Worm (Caenorhabditis elegans) whole organism, L3 larva: ENCODE data around the gene F59E12.8.

Source experiments
- aly-2 ChIP-seq: fragments of 150-350 bp; optimal IDR thresholded peaks from 2 replicates; lab custom pipeline; 2014; ENCODE audit warnings: missing biosample characterization, missing genetic modification characterization
- pha-4 ChIP-seq: fragments of 150-350 bp; optimal IDR thresholded peaks from 2 replicates; lab custom pipeline; 2014; ENCODE audit warnings: missing biosample characterization, missing genetic modification reagents, missing genetic modification characterization
- unc-62 ChIP-seq: fragments of 150-350 bp; sonication (generic microtip); optimal IDR thresholded peaks from 4 replicates; lab custom pipeline; 2014; ENCODE audit warnings: missing biosample characterization, missing genetic modification reagents, missing genetic modification characterization

DNA sequence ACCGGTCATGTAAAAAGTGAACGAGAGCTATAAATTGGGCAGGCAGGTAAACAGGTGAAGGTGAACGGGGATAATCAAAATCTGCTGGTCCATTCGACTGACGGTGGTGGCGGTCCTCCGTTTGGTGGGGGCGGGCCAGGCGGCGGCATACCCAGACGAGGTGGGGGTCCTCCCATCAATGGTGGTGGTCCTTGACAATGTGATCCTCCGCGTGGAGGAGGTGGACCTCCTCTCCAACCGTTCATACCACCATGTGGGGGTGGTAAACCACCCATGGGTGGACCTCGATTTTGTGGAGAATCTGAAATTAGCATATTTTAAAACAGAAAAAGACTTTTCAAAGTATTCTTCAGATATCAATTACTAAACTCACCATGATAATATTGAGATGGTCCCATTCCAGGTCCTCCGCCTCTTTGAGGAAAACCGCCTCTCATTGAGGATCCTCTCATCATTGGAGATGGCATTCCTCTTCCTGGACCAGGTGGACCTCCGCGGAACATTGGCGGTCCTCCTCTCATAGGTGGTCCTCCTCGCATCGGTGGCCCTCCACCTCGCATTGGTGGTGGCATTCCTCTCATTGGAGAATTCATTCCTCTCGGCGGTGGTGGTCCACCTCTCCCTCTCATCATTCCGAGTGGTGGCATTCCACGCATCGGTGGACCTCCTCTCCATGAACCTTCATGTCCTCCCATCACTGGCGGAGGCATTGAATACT is 3.8 kb upstream of the F59E12.8 start:
- TF ChIP-seq unc-62 (no peak), pha-4 (tag; lab: Kevin White, UChicago) (no peak), aly-2 (tag; lab: Kevin White, UChicago) (no peak)
